Fruit fly (Drosophila melanogaster) whole organism, embryonic: ENCODE measurements around the gene CG10195.

Experiments used
- CG10654 ChIP-seq: fragments of 200-800 bp; sonication (Bioruptor generic); optimal IDR thresholded peaks from 2 replicates; lab custom pipeline; 2016; ENCODE audit warnings: missing biosample characterization, missing genetic modification characterization
- CG14441 ChIP-seq: fragments of 200-800 bp; sonication (Bioruptor generic); IDR thresholded peaks from 2 replicates; pipeline ENCODE4 v1.3.6; 2022; ENCODE audit warnings: missing biosample characterization, missing genetic modification characterization
- CG16863 ChIP-seq: fragments of 200-800 bp; sonication (Bioruptor generic); optimal IDR thresholded peaks from 3 replicates; lab custom pipeline; 2016; ENCODE audit warnings: missing biosample characterization, missing genetic modification characterization
- Fer2 ChIP-seq: fragments of 200-800 bp; sonication (Bioruptor generic); optimal IDR thresholded peaks from 2 replicates; lab custom pipeline; 2018; ENCODE audit warnings: missing biosample characterization, mild to moderate bottlenecking, missing genetic modification characterization, moderate library complexity
- Lpt ChIP-seq: fragments of >200 bp; optimal IDR thresholded peaks from 2 replicates; lab custom pipeline; 2018; ENCODE audit warnings: missing biosample characterization, missing genetic modification characterization
- ato ChIP-seq: fragments of 200-800 bp; sonication (Bioruptor generic); IDR thresholded peaks from 2 replicates; pipeline ENCODE4 v1.3.6; 2022; ENCODE audit warnings: missing biosample characterization, missing genetic modification characterization; ENCODE audit not compliant: partially characterized antibody
- crp ChIP-seq, 2 experiments: fragments of 200-800 bp; sonication (Bioruptor generic); optimal IDR thresholded peaks; 2 replicates in 1 of 2; 3 replicates in 1 of 2; lab custom pipeline; 2017; ENCODE audit warnings: missing biosample characterization in 2 of 2, missing genetic modification characterization in 2 of 2, mild to moderate bottlenecking in 1 of 2, moderate library complexity in 1 of 2
- dm ChIP-seq: fragments of 200-800 bp; sonication (Bioruptor generic); optimal IDR thresholded peaks from 3 replicates; lab custom pipeline; 2016; ENCODE audit warnings: missing biosample characterization, missing genetic modification characterization
- inv ChIP-seq: fragments of 200-800 bp; sonication (Bioruptor generic); IDR thresholded peaks from 2 replicates; pipeline ENCODE4 v1.3.6; 2022; ENCODE audit warnings: missing biosample characterization, missing genetic modification characterization; ENCODE audit not compliant: partially characterized antibody
- odd ChIP-seq: fragments of 200-800 bp; sonication (Bioruptor generic); optimal IDR thresholded peaks from 2 replicates; lab custom pipeline; 2017; ENCODE audit warnings: missing biosample characterization, mild to moderate bottlenecking, missing genetic modification characterization
- pita ChIP-seq: fragments of 200-800 bp; sonication (Bioruptor generic); optimal IDR thresholded peaks from 2 replicates; lab custom pipeline; 2017; ENCODE audit warnings: missing biosample characterization, mild to moderate bottlenecking, missing genetic modification characterization
- slou ChIP-seq: fragments of 200-800 bp; sonication (Bioruptor generic); optimal IDR thresholded peaks from 3 replicates; lab custom pipeline; 2016; ENCODE audit warnings: missing biosample characterization, missing genetic modification characterization

dm6 chr2L:19441339-19441738, 43.2 kb downstream of the CG10195 start:
- TF ChIP-seq Lpt, result no peak
- TF ChIP-seq Fer2 (tag; lab: Kevin White, UChicago), result no peak
- TF ChIP-seq crp (GFP tag; optimal IDR thresholded peaks at IDR 0.05; lab: Kevin White, UChicago), result no peak
- TF ChIP-seq CG14441 (GFP tag; lab: Robert Waterston, UW), result no peak
- TF ChIP-seq odd (GFP tag; lab: Kevin White, UChicago), result no peak
- TF ChIP-seq pita (GFP tag; lab: Kevin White, UChicago), result no peak
- TF ChIP-seq inv (GFP tag; lab: Robert Waterston, UW), result no peak
- TF ChIP-seq slou (GFP tag; lab: Kevin White, UChicago), result no peak
- no peak for TF ChIP-seq CG10654 (GFP tag; lab: Kevin White, UChicago)
- TF ChIP-seq ato, result no peak
- TF ChIP-seq CG16863 (GFP tag; lab: Kevin White, UChicago), result no peak
- no peak for TF ChIP-seq dm
